Worm (Caenorhabditis elegans) whole organism, L1 larva: ENCODE results near the gene F11C1.9.

ENCODE experiments used
- C04F5.9 ChIP-seq: sonication (generic microtip); optimal IDR thresholded peaks from 2 replicates; lab custom pipeline; 2016; ENCODE audit warnings: missing genetic modification characterization, missing compliant biosample characterization
- C16A3.4 ChIP-seq: fragments of 150-350 bp; optimal IDR thresholded peaks from 2 replicates; lab custom pipeline; 2014; ENCODE audit warnings: missing biosample characterization, missing genetic modification characterization
- alr-1 ChIP-seq: fragments of 200-800 bp; sonication (Bioruptor generic); optimal IDR thresholded peaks from 2 replicates; lab custom pipeline; 2018; ENCODE audit warnings: borderline replicate concordance, mild to moderate bottlenecking, missing genetic modification characterization, missing compliant biosample characterization
- ceh-82 ChIP-seq, 3 experiments: fragments of 150-350 bp in 1 of 3; sonication (generic microtip) in 2 of 3; optimal IDR thresholded peaks; 2 replicates each; lab custom pipeline; 2014 to 2017; ENCODE audit warnings: missing biosample characterization in 3 of 3, missing genetic modification characterization in 3 of 3
- ces-1 ChIP-seq: fragments of 150-350 bp; optimal IDR thresholded peaks from 2 replicates; lab custom pipeline; 2014; ENCODE audit warnings: missing biosample characterization, missing genetic modification reagents, missing genetic modification characterization
- lin-13 ChIP-seq: fragments of 150-350 bp; optimal IDR thresholded peaks from 2 replicates; lab custom pipeline; 2014; ENCODE audit warnings: missing biosample characterization, missing genetic modification reagents, missing genetic modification characterization
- lin-15B ChIP-seq: fragments of 150-350 bp; sonication (generic microtip); optimal IDR thresholded peaks from 3 replicates; lab custom pipeline; 2014; ENCODE audit warnings: missing biosample characterization, missing genetic modification characterization
- lir-3 ChIP-seq: sonication (generic microtip); optimal IDR thresholded peaks from 2 replicates; lab custom pipeline; 2016; ENCODE audit warnings: mild to moderate bottlenecking, missing genetic modification characterization, moderate library complexity, missing compliant biosample characterization; ENCODE audit not compliant: poor library complexity
- nhr-28 ChIP-seq: fragments of 150-350 bp; optimal IDR thresholded peaks from 2 replicates; lab custom pipeline; 2014; ENCODE audit warnings: missing biosample characterization, missing genetic modification characterization
- pag-3 ChIP-seq: sonication (generic microtip); optimal IDR thresholded peaks from 2 replicates; lab custom pipeline; 2017; ENCODE audit warnings: missing genetic modification characterization, mild to moderate bottlenecking, missing compliant biosample characterization, antibody characterized with exemption, borderline replicate concordance; ENCODE audit not compliant: insufficient read depth
- skn-1 ChIP-seq: fragments of 150-350 bp; optimal IDR thresholded peaks from 2 replicates; lab custom pipeline; 2014; ENCODE audit warnings: missing biosample characterization, missing genetic modification characterization
- unc-62 ChIP-seq: fragments of 150-350 bp; optimal IDR thresholded peaks from 2 replicates; lab custom pipeline; 2014; ENCODE audit warnings: missing biosample characterization, missing genetic modification reagents, missing genetic modification characterization

ce11 chrX:12928753-12929152, 48.6 kb downstream of the F11C1.9 start:
- TF ChIP-seq skn-1 (tag; lab: Kevin White, UChicago) (no peak), unc-62 (GFP tag; lab: Kevin White, UChicago) (no peak), ceh-82 (tag; optimal IDR thresholded peaks at IDR 0.05; lab: Kevin White, UChicago) (no peak), nhr-28 (tag; lab: Kevin White, UChicago) (no peak), C04F5.9 (tag; lab: Kevin White, UChicago) (no peak), alr-1 (tag; lab: Kevin White, UChicago) (no peak), C16A3.4 (no peak), lin-15B (no peak), pag-3 (no peak), lin-13 (GFP tag; lab: Kevin White, UChicago) (no peak), ces-1 (GFP tag; lab: Kevin White, UChicago) (no peak), lir-3 (tag; lab: Kevin White, UChicago) (no peak)
